Worm (Caenorhabditis elegans) whole organism, early embryonic: ENCODE results near the gene ptr-16.

Experiments used
- pes-1 ChIP-seq: fragments of 200-800 bp; sonication (Bioruptor generic); IDR thresholded peaks from 2 replicates; pipeline ENCODE4 v1.3.6; 2022; ENCODE audit warnings: missing genetic modification reagents, missing genetic modification characterization, missing compliant biosample characterization
- sea-1 ChIP-seq: fragments of 200-800 bp; sonication (Bioruptor generic); conservative IDR thresholded peaks from 2 replicates; pipeline ENCODE4 v1.3.6; 2022; ENCODE audit warnings: missing genetic modification characterization, missing compliant biosample characterization

- TF ChIP-seq pes-1 (GFP tag; lab: Robert Waterston, UW), result no peak
- no peak for TF ChIP-seq sea-1 (GFP tag; lab: Robert Waterston, UW)
Measured at ce11 chrV:1164196-1164691, 1.3 kb upstream of the ptr-16 start, which contains the start of gene T21H3.5.
